Comparison of ENCODE assay signal across 7 fruit fly cellular contexts in the genomic region with DNA sequence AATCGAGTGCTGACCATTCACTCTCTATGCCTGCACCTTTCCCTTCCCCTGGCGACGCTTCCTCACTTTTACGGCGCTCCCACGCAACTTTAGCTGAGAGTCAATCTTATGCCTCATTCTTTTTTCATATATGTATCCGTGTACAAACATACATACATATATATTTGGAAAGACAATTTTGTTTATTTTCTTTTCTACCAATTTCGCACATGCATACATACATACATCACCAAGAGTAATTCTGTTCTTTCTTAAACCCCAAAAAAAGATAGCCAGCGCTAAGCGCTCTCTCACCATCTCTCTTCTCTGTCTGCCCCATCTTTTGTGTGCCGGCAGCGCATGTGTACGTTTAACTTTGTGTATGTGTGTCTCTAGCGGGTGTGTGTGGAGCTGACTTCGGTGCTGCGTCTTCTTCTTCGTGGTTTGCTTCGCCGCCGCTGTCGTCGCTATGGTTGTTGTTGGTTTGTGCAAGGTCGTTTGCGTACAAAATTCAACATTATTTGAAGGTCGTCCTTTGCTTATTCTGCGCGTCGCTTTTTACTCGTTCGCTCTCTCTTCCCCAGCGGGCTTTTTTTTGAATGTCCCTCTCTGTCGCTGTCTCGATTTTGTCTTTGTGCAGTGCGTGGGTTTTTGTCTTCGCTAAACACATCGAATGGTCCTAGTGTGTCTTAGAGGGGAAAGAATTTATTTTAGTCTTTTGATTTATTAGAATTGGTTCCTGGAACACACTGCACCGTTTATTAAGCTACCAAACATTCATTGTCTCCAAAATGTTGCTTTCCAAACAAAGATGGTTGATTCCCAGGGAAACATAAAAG.
A peak's percentile ranks its signal among the peaks of the same experiment; 100 is the strongest.
TF ChIP-seq lines count a peak whose summit lies in the region.

No protein-coding gene starts in this region.

- peak; percentile 9 to 37 for TF ChIP-seq CTCF in S2 (optimal IDR thresholded peaks at IDR 0.05; lab: Kevin White, UChicago)
- TF ChIP-seq CTCF in whole organism, embryonic (GFP tag; optimal IDR thresholded peaks at IDR 0.05; lab: Kevin White, UChicago): peak; percentile 55

TF ChIP-seq in whole organism, 6 proteins besides CTCF, POLR2A, EP300 and RAD21:
- TF ChIP-seq EcR (GFP tag; optimal IDR thresholded peaks at IDR 0.05; lab: Kevin White, UChicago) (peak; percentile 33 to 79), psq (optimal IDR thresholded peaks at IDR 0.05; lab: Kevin White, UChicago) (no peak)

TF ChIP-seq in whole organism, adult, 20 proteins besides CTCF, POLR2A, EP300 and RAD21:
- peak; percentile 22 for TF ChIP-seq pad (GFP tag; optimal IDR thresholded peaks at IDR 0.05; lab: Kevin White, UChicago)
- TF ChIP-seq CG11617 (GFP tag; optimal IDR thresholded peaks at IDR 0.05; lab: Kevin White, UChicago): no peak
- peak; percentile 18 for TF ChIP-seq Mnt (GFP tag; optimal IDR thresholded peaks at IDR 0.05; lab: Kevin White, UChicago)
- TF ChIP-seq kay (GFP tag; lab: Kevin White, UChicago; ENCODE audit: borderline replicate concordance): no peak
- TF ChIP-seq CG7045 (GFP tag; optimal IDR thresholded peaks at IDR 0.05; lab: Kevin White, UChicago): no peak
- TF ChIP-seq cic (GFP tag; optimal IDR thresholded peaks at IDR 0.05; lab: Kevin White, UChicago): peak; percentile 58
- peak; percentile 60 for TF ChIP-seq tj (GFP tag; optimal IDR thresholded peaks at IDR 0.05; lab: Kevin White, UChicago)

TF ChIP-seq in whole organism, embryonic, 481 proteins besides CTCF, POLR2A, EP300 and RAD21 (continues in another document):
- TF ChIP-seq CG8924 (tag; optimal IDR thresholded peaks at IDR 0.05; lab: Kevin White, UChicago) (peak; percentile 22), az2 (GFP tag; optimal IDR thresholded peaks at IDR 0.05; lab: Kevin White, UChicago) (no peak), CG17568 (GFP tag; optimal IDR thresholded peaks at IDR 0.05; lab: Kevin White, UChicago) (peak; percentile 20), schlank (tag; optimal IDR thresholded peaks at IDR 0.05; lab: Kevin White, UChicago) (no peak), scrt (GFP tag; optimal IDR thresholded peaks at IDR 0.05; lab: Kevin White, UChicago) (peak; percentile 15), exex (tag; optimal IDR thresholded peaks at IDR 0.05; lab: Kevin White, UChicago) (peak; percentile 20), pita (GFP tag; optimal IDR thresholded peaks at IDR 0.05; lab: Kevin White, UChicago) (peak; percentile 31), ranshi (GFP tag; IDR thresholded peaks at IDR 0.05; lab: Robert Waterston, UW) (no peak), Nf-YC (tag; optimal IDR thresholded peaks at IDR 0.05; lab: Kevin White, UChicago) (peak; percentile 59), ro (GFP tag; IDR thresholded peaks at IDR 0.05; lab: Robert Waterston, UW) (no peak), rib (GFP tag; IDR thresholded peaks at IDR 0.05; lab: Robert Waterston, UW) (peak; percentile 66; the same call in 1 of the 2 replicates), CG16863 (GFP tag; optimal IDR thresholded peaks at IDR 0.05; lab: Kevin White, UChicago) (no peak), CG30403 (GFP tag; optimal IDR thresholded peaks at IDR 0.05; lab: Kevin White, UChicago) (no peak), insv (GFP tag; optimal IDR thresholded peaks at IDR 0.05; lab: Kevin White, UChicago) (no peak), vvl (GFP tag; IDR thresholded peaks at IDR 0.05; lab: Robert Waterston, UW) (no peak; the same call in 1 of the 2 replicates), pros (GFP tag; optimal IDR thresholded peaks at IDR 0.05; lab: Kevin White, UChicago) (peak; percentile 96), mirr (GFP tag; optimal IDR thresholded peaks at IDR 0.05; lab: Kevin White, UChicago) (peak; percentile 66), CG11504 (tag; optimal IDR thresholded peaks at IDR 0.05; lab: Kevin White, UChicago) (peak; percentile 5)

TF ChIP-seq in whole organism, prepupa, 60 proteins besides CTCF, POLR2A, EP300 and RAD21 (continues in another document):
- TF ChIP-seq Gug (GFP tag; IDR thresholded peaks at IDR 0.05; lab: Robert Waterston, UW) (no peak), svp (GFP tag; lab: Kevin White, UChicago) (peak; percentile 83), CG15336 (GFP tag; IDR thresholded peaks at IDR 0.05; lab: Robert Waterston, UW) (peak; percentile 59; the same call in 1 of the 2 replicates), pdm3 (GFP tag; optimal IDR thresholded peaks at IDR 0.05; lab: Kevin White, UChicago) (no peak), CG9139 (GFP tag; optimal IDR thresholded peaks at IDR 0.05; lab: Kevin White, UChicago) (no peak), Eip78C (GFP tag; lab: Kevin White, UChicago) (peak; percentile 65), CG10631 (GFP tag; optimal IDR thresholded peaks at IDR 0.05; lab: Kevin White, UChicago) (no peak), CG8119 (GFP tag; IDR thresholded peaks at IDR 0.05; lab: Robert Waterston, UW) (peak; percentile 69), Sox102F (GFP tag; optimal IDR thresholded peaks at IDR 0.05; lab: Kevin White, UChicago) (peak; percentile 26), Lpt (GFP tag; optimal IDR thresholded peaks at IDR 0.05; lab: Kevin White, UChicago) (peak; percentile 50), CG6854 (GFP tag; optimal IDR thresholded peaks at IDR 0.05; lab: Kevin White, UChicago) (peak; percentile 87), fkh (GFP tag; optimal IDR thresholded peaks at IDR 0.05; lab: Kevin White, UChicago) (peak; percentile 85), eg (GFP tag; IDR thresholded peaks at IDR 0.05; lab: Robert Waterston, UW) (no peak; the same call in 2 of the 3 replicates), salr (GFP tag; optimal IDR thresholded peaks at IDR 0.05; lab: Kevin White, UChicago) (no peak), Met (GFP tag; optimal IDR thresholded peaks at IDR 0.05; lab: Kevin White, UChicago) (peak; percentile 35), Blimp-1 (GFP tag; optimal IDR thresholded peaks at IDR 0.05; lab: Kevin White, UChicago) (peak; percentile 42), Eip93F (GFP tag; optimal IDR thresholded peaks at IDR 0.05; lab: Kevin White, UChicago) (peak; percentile 42), Hr39 (GFP tag; optimal IDR thresholded peaks at IDR 0.05; lab: Kevin White, UChicago) (peak; percentile 98), vri (GFP tag; optimal IDR thresholded peaks at IDR 0.05; lab: Kevin White, UChicago) (peak; percentile 50)

TF ChIP-seq in whole organism, pupa, 21 proteins besides CTCF, POLR2A, EP300 and RAD21:
- TF ChIP-seq Snoo (tag; optimal IDR thresholded peaks at IDR 0.05; lab: Kevin White, UChicago) (peak; percentile 19), CG32121 (GFP tag; IDR thresholded peaks at IDR 0.05; lab: Robert Waterston, UW) (peak; percentile 43; the same call in 1 of the 2 replicates), CG17806 (tag; optimal IDR thresholded peaks at IDR 0.05; lab: Kevin White, UChicago) (no peak), CG8301 (tag; optimal IDR thresholded peaks at IDR 0.05; lab: Kevin White, UChicago) (peak; percentile 2), CG12605 (GFP tag; IDR thresholded peaks at IDR 0.05; lab: Robert Waterston, UW) (peak; percentile 32), EcR (GFP tag; optimal IDR thresholded peaks at IDR 0.05; lab: Kevin White, UChicago) (peak; percentile 96), rn (GFP tag; IDR thresholded peaks at IDR 0.05; lab: Robert Waterston, UW) (no peak), gl (tag; optimal IDR thresholded peaks at IDR 0.05; lab: Kevin White, UChicago) (peak; percentile 15), Ets98B (GFP tag; IDR thresholded peaks at IDR 0.05; lab: Robert Waterston, UW) (no peak; the same call in 1 of the 2 replicates), Pif1A (GFP tag; optimal IDR thresholded peaks at IDR 0.05; lab: Kevin White, UChicago) (peak; percentile 31), CG13204 (GFP tag; optimal IDR thresholded peaks at IDR 0.05; lab: Kevin White, UChicago) (peak; percentile 65)
TF ChIP-seq in whole organism, pupa: peak in this region for 8.

TF ChIP-seq in whole organism, wandering third instar larva, 38 proteins besides CTCF, POLR2A, EP300 and RAD21 (continues in another document):
- TF ChIP-seq Mio (GFP tag; optimal IDR thresholded peaks at IDR 0.05; lab: Kevin White, UChicago) (peak; percentile 75), Hr83 (GFP tag; optimal IDR thresholded peaks at IDR 0.05; lab: Kevin White, UChicago; ENCODE audit: poor library complexity, severe bottlenecking) (peak; percentile 79), foxo (GFP tag; optimal IDR thresholded peaks at IDR 0.05; lab: Kevin White, UChicago) (peak in 1 of 2 experiments; percentile 83), Vsx2 (GFP tag; optimal IDR thresholded peaks at IDR 0.05; lab: Kevin White, UChicago; ENCODE audit: partially characterized antibody) (peak; percentile 45), h (GFP tag; optimal IDR thresholded peaks at IDR 0.05; lab: Kevin White, UChicago) (peak; percentile 38), CG9705 (GFP tag; optimal IDR thresholded peaks at IDR 0.05; lab: Kevin White, UChicago) (no peak), br (GFP tag; optimal IDR thresholded peaks at IDR 0.05; lab: Kevin White, UChicago) (peak; percentile 15), dsf (GFP tag; optimal IDR thresholded peaks at IDR 0.05; lab: Kevin White, UChicago; ENCODE audit: borderline replicate concordance) (no peak), brk (GFP tag; optimal IDR thresholded peaks at IDR 0.05; lab: Kevin White, UChicago) (peak; percentile 58), rgr (GFP tag; optimal IDR thresholded peaks at IDR 0.05; lab: Kevin White, UChicago) (peak; percentile 6), N (GFP tag; optimal IDR thresholded peaks at IDR 0.05; lab: Kevin White, UChicago) (no peak), usp (GFP tag; optimal IDR thresholded peaks at IDR 0.05; lab: Kevin White, UChicago) (no peak), Sp1 (GFP tag; optimal IDR thresholded peaks at IDR 0.05; lab: Kevin White, UChicago) (no peak), Rel (GFP tag; optimal IDR thresholded peaks at IDR 0.05; lab: Kevin White, UChicago) (peak; percentile 23), Rel (tag; optimal IDR thresholded peaks at IDR 0.05; lab: Kevin White, UChicago) (peak; percentile 51), dl (GFP tag; optimal IDR thresholded peaks at IDR 0.05; lab: Kevin White, UChicago; ENCODE audit: insufficient read depth in 1 of 2, partially characterized antibody in 2 of 2) (peak; percentile 77 to 80), OdsH (GFP tag; optimal IDR thresholded peaks at IDR 0.05; lab: Kevin White, UChicago) (peak; percentile 9), dmrt93B (GFP tag; optimal IDR thresholded peaks at IDR 0.05; lab: Kevin White, UChicago) (no peak), Dif (GFP tag; optimal IDR thresholded peaks at IDR 0.05; lab: Kevin White, UChicago; ENCODE audit: partially characterized antibody) (peak; percentile 82), GATAd (GFP tag; optimal IDR thresholded peaks at IDR 0.05; lab: Kevin White, UChicago) (no peak), HLH106 (tag; optimal IDR thresholded peaks at IDR 0.05; lab: Kevin White, UChicago) (no peak), pan (optimal IDR thresholded peaks at IDR 0.05; lab: Kevin White, UChicago) (no peak), sage (GFP tag; optimal IDR thresholded peaks at IDR 0.05; lab: Kevin White, UChicago) (peak; percentile 77), CrebA (GFP tag; optimal IDR thresholded peaks at IDR 0.05; lab: Kevin White, UChicago; ENCODE audit: borderline replicate concordance) (peak; percentile 85), psq (GFP tag; optimal IDR thresholded peaks at IDR 0.05; lab: Kevin White, UChicago) (peak; percentile 97), CG32264 (GFP tag; optimal IDR thresholded peaks at IDR 0.05; lab: Kevin White, UChicago) (peak; percentile 11), fru (GFP tag; optimal IDR thresholded peaks at IDR 0.05; lab: Kevin White, UChicago) (peak; percentile 9)
